Worm (Caenorhabditis elegans) whole organism, L4 larva: ENCODE results near the gene srw-90.

Source experiments
- F26F4.8 ChIP-seq: fragments of 200-800 bp; sonication (Bioruptor generic); conservative IDR thresholded peaks from 2 replicates; pipeline ENCODE4 v1.3.6; 2022; ENCODE audit warnings: missing genetic modification characterization, missing compliant biosample characterization
- F44E2.7 ChIP-seq: fragments of 200-800 bp; sonication (Bioruptor generic); IDR thresholded peaks from 2 replicates; pipeline ENCODE4 v2.1.2; 2022; ENCODE audit warnings: missing genetic modification characterization, missing compliant biosample characterization
- R02D3.7 ChIP-seq: fragments of 150-350 bp; sonication (generic microtip); optimal IDR thresholded peaks from 3 replicates; lab custom pipeline; 2014; ENCODE audit warnings: missing biosample characterization, missing genetic modification characterization
- T26A8.4 ChIP-seq: fragments of 200-800 bp; sonication (Bioruptor generic); IDR thresholded peaks from 2 replicates; pipeline ENCODE4 v1.3.6; 2022; ENCODE audit warnings: missing genetic modification characterization, missing compliant biosample characterization
- Y105C5A.15 ChIP-seq: fragments of 200-800 bp; sonication (Bioruptor generic); IDR thresholded peaks from 2 replicates; pipeline ENCODE4 v1.3.6; 2022; ENCODE audit warnings: missing genetic modification characterization, missing compliant biosample characterization
- Y75B8A.6 ChIP-seq: fragments of 200-800 bp; sonication (Bioruptor generic); IDR thresholded peaks from 2 replicates; pipeline ENCODE4 v1.3.6; 2022; ENCODE audit warnings: missing genetic modification reagents, missing genetic modification characterization, missing compliant biosample characterization
- aly-2 ChIP-seq: sonication (generic microtip); optimal IDR thresholded peaks from 2 replicates; lab custom pipeline; 2018; ENCODE audit warnings: missing biosample characterization, missing genetic modification characterization
- arid-1 ChIP-seq: fragments of 200-800 bp; sonication (Bioruptor generic); conservative IDR thresholded peaks from 2 replicates; pipeline ENCODE4 v1.3.6; 2022; ENCODE audit warnings: missing genetic modification reagents, missing genetic modification characterization, missing compliant biosample characterization
- ceh-44 ChIP-seq: fragments of 200-800 bp; sonication (Bioruptor generic); IDR thresholded peaks from 2 replicates; pipeline ENCODE4 v1.3.6; 2022; ENCODE audit warnings: missing genetic modification reagents, missing genetic modification characterization, missing compliant biosample characterization
- cey-2 ChIP-seq: sonication (generic microtip); optimal IDR thresholded peaks from 3 replicates; lab custom pipeline; 2017; ENCODE audit warnings: missing genetic modification characterization, mild to moderate bottlenecking, missing compliant biosample characterization, antibody characterized with exemption, borderline replicate concordance; ENCODE audit not compliant: insufficient read depth
- daf-19 ChIP-seq: fragments of 200-800 bp; sonication (Bioruptor generic); conservative IDR thresholded peaks from 2 replicates; pipeline ENCODE4 v1.3.6; 2022; ENCODE audit warnings: missing genetic modification characterization, missing compliant biosample characterization
- dmd-6 ChIP-seq: fragments of 200-800 bp; sonication (Bioruptor generic); IDR thresholded peaks from 2 replicates; pipeline ENCODE4 v1.3.6; 2022; ENCODE audit warnings: missing genetic modification reagents, missing genetic modification characterization, missing compliant biosample characterization
- duxl-1 ChIP-seq: sonication (generic microtip); optimal IDR thresholded peaks from 2 replicates; lab custom pipeline; 2016; ENCODE audit warnings: mild to moderate bottlenecking, missing genetic modification characterization, moderate library complexity, missing compliant biosample characterization; ENCODE audit not compliant: poor library complexity
- dve-1 ChIP-seq: sonication (generic microtip); optimal IDR thresholded peaks from 2 replicates; lab custom pipeline; 2017; ENCODE audit warnings: antibody characterized with exemption, mild to moderate bottlenecking, missing genetic modification characterization, missing compliant biosample characterization; ENCODE audit not compliant: insufficient read depth
- hif-1 ChIP-seq, 2 experiments: sonication (generic microtip); optimal IDR thresholded peaks; 2 replicates each; lab custom pipeline; 2016 to 2017; ENCODE audit warnings: missing compliant biosample characterization in 2 of 2, missing genetic modification characterization in 2 of 2, missing genetic modification reagents in 2 of 2, missing genotype in 2 of 2, mild to moderate bottlenecking in 1 of 2
- hlh-11 ChIP-seq: fragments of 200-800 bp; sonication (Bioruptor generic); optimal IDR thresholded peaks from 2 replicates; lab custom pipeline; 2018; ENCODE audit warnings: mild to moderate bottlenecking, missing genetic modification characterization, missing compliant biosample characterization
- hlh-30 ChIP-seq: sonication (generic microtip); optimal IDR thresholded peaks from 2 replicates; lab custom pipeline; 2017; ENCODE audit warnings: antibody characterized with exemption, mild to moderate bottlenecking, missing genetic modification characterization, missing compliant biosample characterization; ENCODE audit not compliant: insufficient read depth
- lim-7 ChIP-seq: fragments of 200-800 bp; sonication (Bioruptor generic); IDR thresholded peaks from 2 replicates; pipeline ENCODE4 v1.3.6; 2022; ENCODE audit warnings: missing genetic modification characterization, missing compliant biosample characterization
- lin-13 ChIP-seq: fragments of 150-350 bp; optimal IDR thresholded peaks from 2 replicates; lab custom pipeline; 2014; ENCODE audit warnings: missing biosample characterization, missing genetic modification reagents, missing genetic modification characterization
- lin-39 ChIP-seq: fragments of 150-350 bp; optimal IDR thresholded peaks from 2 replicates; lab custom pipeline; 2014; ENCODE audit warnings: missing biosample characterization, missing genetic modification reagents, missing genetic modification characterization
- lir-3 ChIP-seq: sonication (generic microtip); optimal IDR thresholded peaks from 2 replicates; lab custom pipeline; 2016; ENCODE audit warnings: mild to moderate bottlenecking, missing genetic modification characterization, missing compliant biosample characterization
- madf-5 ChIP-seq, 2 experiments: fragments of 200-800 bp; sonication (Bioruptor generic); IDR thresholded peaks; 2 replicates each; pipeline ENCODE4 v1.3.6; 2022; ENCODE audit warnings: missing compliant biosample characterization in 2 of 2, missing genetic modification characterization in 2 of 2
- madf-9 ChIP-seq: fragments of 200-800 bp; sonication (Bioruptor generic); conservative IDR thresholded peaks from 2 replicates; pipeline ENCODE4 v1.3.6; 2022; ENCODE audit warnings: missing genetic modification reagents, missing genetic modification characterization, missing compliant biosample characterization
- mdl-1 ChIP-seq, 2 experiments: fragments of 150-350 bp in 1 of 2; sonication (generic microtip) in 1 of 2; optimal IDR thresholded peaks; 2 replicates each; lab custom pipeline; 2014 to 2017; ENCODE audit warnings: missing biosample characterization in 2 of 2, missing genetic modification characterization in 2 of 2
- mep-1 ChIP-seq: fragments of 150-350 bp; sonication (generic microtip); optimal IDR thresholded peaks from 3 replicates; lab custom pipeline; 2014; ENCODE audit warnings: missing biosample characterization, missing genetic modification characterization
- mes-2 ChIP-seq: sonication (generic microtip); optimal IDR thresholded peaks from 2 replicates; lab custom pipeline; 2016; ENCODE audit warnings: missing genotype, mild to moderate bottlenecking, missing genetic modification characterization, missing compliant biosample characterization; ENCODE audit not compliant: poor library complexity, severe bottlenecking
- mxl-2 ChIP-seq: fragments of 200-800 bp; sonication (Bioruptor generic); conservative IDR thresholded peaks from 2 replicates; pipeline ENCODE4 v1.3.6; 2022; ENCODE audit warnings: missing genetic modification reagents, missing genetic modification characterization, missing compliant biosample characterization
- nhr-10 ChIP-seq: fragments of 150-350 bp; optimal IDR thresholded peaks from 2 replicates; lab custom pipeline; 2014; ENCODE audit warnings: missing biosample characterization, missing genetic modification characterization
- nhr-102 ChIP-seq: sonication (generic microtip); optimal IDR thresholded peaks from 2 replicates; lab custom pipeline; 2016; ENCODE audit warnings: mild to moderate bottlenecking, missing genetic modification characterization, moderate library complexity, missing compliant biosample characterization
- nhr-111 ChIP-seq: fragments of 200-800 bp; sonication (Bioruptor generic); optimal IDR thresholded peaks from 2 replicates; lab custom pipeline; 2018; ENCODE audit warnings: mild to moderate bottlenecking, missing genetic modification characterization, missing compliant biosample characterization
- nhr-25 ChIP-seq: sonication (generic microtip); optimal IDR thresholded peaks from 2 replicates; lab custom pipeline; 2017; ENCODE audit warnings: missing genetic modification characterization, mild to moderate bottlenecking, missing compliant biosample characterization, antibody characterized with exemption, moderate library complexity, borderline replicate concordance; ENCODE audit not compliant: insufficient read depth
- nhr-42 ChIP-seq: fragments of 200-800 bp; sonication (Bioruptor generic); IDR thresholded peaks from 2 replicates; pipeline ENCODE4 v1.3.6; 2022; ENCODE audit warnings: missing genetic modification characterization, missing compliant biosample characterization
- nhr-48 ChIP-seq: sonication (generic microtip); optimal IDR thresholded peaks from 2 replicates; lab custom pipeline; 2016; ENCODE audit warnings: mild to moderate bottlenecking, missing genetic modification characterization, missing compliant biosample characterization
- nhr-6 ChIP-seq: fragments of 150-350 bp; optimal IDR thresholded peaks from 2 replicates; lab custom pipeline; 2014; ENCODE audit warnings: missing biosample characterization, missing genetic modification characterization
- nhr-76 ChIP-seq: fragments of 150-350 bp; optimal IDR thresholded peaks from 2 replicates; lab custom pipeline; 2014; ENCODE audit warnings: missing biosample characterization, missing genetic modification characterization
- php-3 ChIP-seq: fragments of 200-800 bp; sonication (Bioruptor generic); IDR thresholded peaks from 2 replicates; pipeline ENCODE4 v1.3.6; 2022; ENCODE audit warnings: missing genetic modification reagents, missing genetic modification characterization, missing compliant biosample characterization
- snpc-1.2 ChIP-seq: fragments of 200-800 bp; sonication (Bioruptor generic); IDR thresholded peaks from 2 replicates; pipeline ENCODE4 v1.3.6; 2022; ENCODE audit warnings: missing genetic modification reagents, missing genetic modification characterization, missing compliant biosample characterization
- spr-1 ChIP-seq: sonication (generic microtip); optimal IDR thresholded peaks from 2 replicates; lab custom pipeline; 2016; ENCODE audit warnings: mild to moderate bottlenecking, missing genetic modification characterization, missing compliant biosample characterization
- unc-62 ChIP-seq, 3 experiments: fragments of 150-350 bp in 1 of 3; sonication (generic microtip); optimal IDR thresholded peaks in 2 of 3; peaks in 1 of 3; 1 replicate in 1 of 3; 2 replicates in 2 of 3; lab custom pipeline; 2014 to 2017; ENCODE audit warnings: missing biosample characterization in 3 of 3, missing genetic modification characterization in 3 of 3, missing genetic modification reagents in 3 of 3, missing genotype in 1 of 3
- zfp-2 ChIP-seq: sonication (generic microtip); optimal IDR thresholded peaks from 2 replicates; lab custom pipeline; 2016; ENCODE audit warnings: mild to moderate bottlenecking, missing genetic modification characterization, missing compliant biosample characterization
- zip-11 ChIP-seq: fragments of 200-800 bp; sonication (Bioruptor generic); IDR thresholded peaks from 2 replicates; pipeline ENCODE4 v1.3.6; 2022; ENCODE audit warnings: missing genetic modification characterization, missing compliant biosample characterization
- ztf-11 ChIP-seq: fragments of 150-350 bp; optimal IDR thresholded peaks from 2 replicates; lab custom pipeline; 2014; ENCODE audit warnings: missing biosample characterization, missing genetic modification characterization
- ztf-7 ChIP-seq: fragments of 150-350 bp; optimal IDR thresholded peaks from 2 replicates; lab custom pipeline; 2014; ENCODE audit warnings: missing biosample characterization, missing genetic modification characterization

Gene srw-90

DNA sequence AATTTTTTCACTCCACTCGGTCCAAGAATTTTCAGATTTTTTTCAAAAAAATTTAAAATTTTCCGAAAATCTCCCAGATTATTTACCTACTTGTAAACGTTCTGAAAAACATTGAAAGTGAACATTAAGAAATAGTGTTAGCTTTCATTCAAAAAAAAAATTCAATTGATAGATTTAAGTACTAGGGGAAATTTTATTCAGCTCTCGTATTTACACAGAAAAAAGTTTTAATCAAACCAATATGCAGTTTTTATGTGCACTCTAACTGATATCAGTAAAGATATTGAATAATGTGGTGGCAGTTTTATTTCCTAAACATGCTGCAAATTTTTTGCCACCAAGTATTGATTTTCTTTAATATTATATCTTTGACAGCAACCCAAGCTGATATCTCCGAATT, 33.6 kb upstream of the srw-90 start, which contains the start of gene irld-42:
irld-42 (plus strand) TSS at position 301 of the 400 bp plus-strand sequence.
- no peak for TF ChIP-seq duxl-1 (tag; lab: Kevin White, UChicago)
- TF ChIP-seq nhr-76 (tag; lab: Kevin White, UChicago): no peak
- no peak for TF ChIP-seq zfp-2
- TF ChIP-seq ceh-44: no peak
- TF ChIP-seq lir-3 (tag; lab: Kevin White, UChicago): no peak
- TF ChIP-seq R02D3.7 (tag; lab: Kevin White, UChicago): no peak
- TF ChIP-seq hif-1 (tag; optimal IDR thresholded peaks at IDR 0.05; lab: Kevin White, UChicago): no peak

DNA sequence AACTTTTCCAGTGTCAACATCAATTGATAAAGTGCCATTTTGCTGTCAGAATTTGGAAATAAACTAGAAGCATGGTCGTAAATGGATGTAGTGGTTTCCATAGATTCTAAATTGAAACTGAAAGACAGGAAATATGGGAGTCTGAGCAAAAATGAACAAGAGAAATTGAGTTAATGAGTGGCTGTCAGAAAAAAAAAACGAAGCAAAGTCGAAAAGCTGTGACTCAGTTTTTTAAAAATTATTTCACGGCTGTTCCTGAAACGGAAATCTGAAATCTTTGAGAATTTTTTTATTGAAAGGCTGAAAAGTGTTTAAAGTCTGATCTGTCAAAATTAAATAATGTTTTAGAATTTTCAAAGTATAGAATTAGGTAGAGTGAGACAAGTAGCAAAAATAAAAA, 23.6 kb upstream of the srw-90 start, which contains the start of gene srw-98:
srw-98 (minus strand) TSS at position 101 of the 400 bp plus-strand sequence.
- no peak for TF ChIP-seq lin-13
- TF ChIP-seq daf-19 (GFP tag; lab: Robert Waterston, UW): no peak
- TF ChIP-seq aly-2 (tag; lab: Kevin White, UChicago): no peak

DNA sequence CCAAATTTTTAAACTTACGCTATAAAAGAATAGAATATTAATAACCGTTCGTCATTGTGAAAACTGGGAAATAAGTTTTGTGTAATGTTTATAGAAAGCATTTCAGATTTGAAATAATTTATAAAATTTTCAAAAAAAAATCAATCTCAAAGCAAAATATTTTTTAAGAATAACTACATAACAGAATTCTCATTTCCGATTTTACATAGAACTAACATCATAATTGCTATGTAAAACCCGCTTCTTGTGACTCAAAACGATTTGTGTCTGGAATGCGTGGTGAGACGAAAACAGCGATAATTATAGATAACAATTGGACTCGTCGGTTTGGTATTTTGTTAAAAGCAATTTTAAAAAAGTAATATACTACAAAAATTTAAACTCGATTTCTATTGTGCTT, 21.1 kb upstream of the srw-90 start, which contains the start of gene srw-91:
srw-91 (minus strand) TSS at position 101 of the 400 bp plus-strand sequence.
- TF ChIP-seq nhr-111 (GFP tag; lab: Kevin White, UChicago): no peak
- no peak for TF ChIP-seq F44E2.7 (GFP tag; lab: Robert Waterston, UW)
- no peak for TF ChIP-seq nhr-10 (tag; lab: Kevin White, UChicago)
- no peak for TF ChIP-seq Y75B8A.6 (GFP tag; lab: Robert Waterston, UW)
- no peak for TF ChIP-seq madf-5 (GFP tag; IDR thresholded peaks at IDR 0.05; lab: Robert Waterston, UW)
- no peak for TF ChIP-seq nhr-25 (tag; lab: Kevin White, UChicago)
- TF ChIP-seq ztf-11 (tag; lab: Kevin White, UChicago): no peak
- no peak for TF ChIP-seq nhr-102 (tag; lab: Kevin White, UChicago)
- TF ChIP-seq hlh-30 (tag; lab: Kevin White, UChicago): no peak
- no peak for TF ChIP-seq dmd-6 (GFP tag; lab: Robert Waterston, UW)
- no peak for TF ChIP-seq lin-39
- TF ChIP-seq spr-1: no peak
- no peak for TF ChIP-seq madf-9 (GFP tag; lab: Robert Waterston, UW)

DNA sequence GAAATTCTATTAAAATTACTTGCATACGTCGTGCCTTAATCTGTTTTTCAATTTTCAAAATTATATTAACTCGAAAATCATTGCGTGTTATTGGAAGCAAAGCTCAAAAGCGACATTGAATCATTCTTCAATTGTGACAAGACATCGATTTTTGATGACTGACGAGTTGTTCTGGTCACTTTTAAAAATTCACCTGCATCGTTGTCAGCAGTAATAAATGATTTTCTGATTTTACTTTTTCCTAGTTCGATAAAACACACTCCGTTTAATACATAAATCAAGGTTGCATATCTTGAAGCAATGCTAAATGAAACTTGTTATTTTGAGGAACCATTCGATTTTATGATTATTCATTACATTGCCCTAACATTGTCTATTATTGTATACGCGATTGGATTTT, 19.6 kb upstream of the srw-90 start, which contains the start of gene srh-3:
srh-3 (plus strand) TSS at position 301 of the 400 bp plus-strand sequence.
- TF ChIP-seq hlh-11 (tag; lab: Kevin White, UChicago) (no peak), spr-1 (no peak), mdl-1 (tag; optimal IDR thresholded peaks at IDR 0.05; lab: Kevin White, UChicago) (no peak), mes-2 (no peak), cey-2 (tag; lab: Kevin White, UChicago) (no peak), F26F4.8 (GFP tag; lab: Robert Waterston, UW) (no peak), nhr-48 (tag; lab: Kevin White, UChicago) (no peak)

DNA sequence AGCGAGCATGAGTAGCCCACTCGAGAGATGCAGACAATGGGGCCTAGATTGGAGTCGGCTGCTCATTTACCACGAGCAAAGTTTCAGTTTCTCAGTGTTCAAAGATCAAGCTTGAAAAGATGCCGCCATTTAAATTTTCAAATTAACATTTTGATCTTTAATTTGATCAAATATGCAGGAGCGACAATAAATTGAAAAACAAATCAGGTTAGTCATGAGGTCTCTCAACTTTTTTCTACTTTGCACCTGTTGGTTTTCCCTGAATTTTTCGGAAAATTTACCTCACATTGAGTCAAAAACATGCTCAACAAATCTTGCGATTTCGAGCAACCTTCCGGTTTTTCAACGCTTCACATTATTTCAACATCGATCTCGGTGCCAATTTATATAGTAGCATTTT, 16.5 kb upstream of the srw-90 start, which contains the start of gene srh-5:
srh-5 (plus strand) TSS at position 301 of the 400 bp plus-strand sequence.
- TF ChIP-seq php-3 (GFP tag; lab: Robert Waterston, UW): no peak
- TF ChIP-seq lim-7 (GFP tag; lab: Robert Waterston, UW): no peak
- no peak for TF ChIP-seq ztf-7 (tag; lab: Kevin White, UChicago)
- TF ChIP-seq mep-1 (tag; lab: Kevin White, UChicago): no peak
- no peak for TF ChIP-seq nhr-42 (GFP tag; lab: Robert Waterston, UW)
- TF ChIP-seq dve-1 (tag; lab: Kevin White, UChicago): no peak
- no peak for TF ChIP-seq Y105C5A.15 (GFP tag; lab: Robert Waterston, UW)
- no peak for TF ChIP-seq nhr-6
- no peak for TF ChIP-seq snpc-1.2 (GFP tag; lab: Robert Waterston, UW)
- no peak for TF ChIP-seq arid-1 (GFP tag; lab: Robert Waterston, UW)
- TF ChIP-seq mxl-2 (GFP tag; lab: Robert Waterston, UW): no peak
- TF ChIP-seq spr-1: no peak
- no peak for TF ChIP-seq zip-11 (GFP tag; lab: Robert Waterston, UW)
- no peak for TF ChIP-seq unc-62 (GFP tag; optimal IDR thresholded peaks at IDR 0.05 in 1 of 2; lab: Kevin White, UChicago)
- no peak for TF ChIP-seq unc-62 (tag; optimal IDR thresholded peaks at IDR 0.05; lab: Kevin White, UChicago)
- no peak for TF ChIP-seq T26A8.4 (GFP tag; lab: Robert Waterston, UW)
